Worm (Caenorhabditis elegans) whole organism, mixed stage, embryonic: ENCODE data around the gene F29G6.1.

Experiments
- M03D4.4 ChIP-seq: sonication (generic microtip); optimal IDR thresholded peaks from 2 replicates; lab custom pipeline; 2017; ENCODE audit warnings: mild to moderate bottlenecking, missing genetic modification characterization, missing compliant biosample characterization
- bed-3 ChIP-seq: fragments of 200-800 bp; sonication (Bioruptor generic); optimal IDR thresholded peaks from 3 replicates; lab custom pipeline; 2018; ENCODE audit warnings: mild to moderate bottlenecking, missing genetic modification characterization, moderate library complexity, missing compliant biosample characterization
- blmp-1 ChIP-seq: fragments of 150-350 bp; optimal IDR thresholded peaks from 2 replicates; lab custom pipeline; 2014; ENCODE audit warnings: missing biosample characterization, missing genetic modification characterization
- ceh-43 ChIP-seq: fragments of 200-800 bp; sonication (Bioruptor generic); optimal IDR thresholded peaks from 2 replicates; lab custom pipeline; 2018; ENCODE audit warnings: mild to moderate bottlenecking, missing genetic modification characterization, moderate library complexity, missing compliant biosample characterization
- ces-1 ChIP-seq: fragments of 150-350 bp; optimal IDR thresholded peaks from 2 replicates; lab custom pipeline; 2014; ENCODE audit warnings: missing biosample characterization, missing genetic modification reagents, missing genetic modification characterization
- cnd-1 ChIP-seq: fragments of 200-800 bp; sonication (Bioruptor generic); optimal IDR thresholded peaks from 2 replicates; lab custom pipeline; 2018; ENCODE audit warnings: mild to moderate bottlenecking, missing genetic modification characterization, missing compliant biosample characterization
- drap-1 ChIP-seq: fragments of 200-800 bp; sonication (Bioruptor generic); optimal IDR thresholded peaks from 3 replicates; lab custom pipeline; 2018; ENCODE audit warnings: mild to moderate bottlenecking, missing genetic modification characterization, missing compliant biosample characterization
- elt-3 ChIP-seq: fragments of 150-350 bp; optimal IDR thresholded peaks from 2 replicates; lab custom pipeline; 2014; ENCODE audit warnings: missing biosample characterization, missing genetic modification characterization
- flh-1 ChIP-seq: fragments of 200-800 bp; sonication (Bioruptor generic); optimal IDR thresholded peaks from 2 replicates; lab custom pipeline; 2018; ENCODE audit warnings: mild to moderate bottlenecking, missing genetic modification characterization, moderate library complexity, missing compliant biosample characterization
- ham-2 ChIP-seq: fragments of 200-800 bp; sonication (Bioruptor generic); optimal IDR thresholded peaks from 2 replicates; lab custom pipeline; 2018; ENCODE audit warnings: mild to moderate bottlenecking, missing genetic modification characterization, missing compliant biosample characterization
- hlh-1 ChIP-seq: fragments of 150-350 bp; optimal IDR thresholded peaks from 2 replicates; lab custom pipeline; 2014; ENCODE audit warnings: missing biosample characterization, missing genetic modification reagents, missing genetic modification characterization
- lin-32 ChIP-seq: fragments of 200-800 bp; sonication (Bioruptor generic); optimal IDR thresholded peaks from 2 replicates; lab custom pipeline; 2018; ENCODE audit warnings: mild to moderate bottlenecking, missing genetic modification characterization, missing compliant biosample characterization
- lsy-2 ChIP-seq: fragments of 150-350 bp; optimal IDR thresholded peaks from 2 replicates; lab custom pipeline; 2014; ENCODE audit warnings: missing biosample characterization, missing genetic modification characterization
- mab-5 ChIP-seq: fragments of 150-350 bp; optimal IDR thresholded peaks from 2 replicates; lab custom pipeline; 2014; ENCODE audit warnings: missing biosample characterization, missing genetic modification characterization
- mep-1 ChIP-seq: fragments of 150-350 bp; optimal IDR thresholded peaks from 2 replicates; lab custom pipeline; 2017; ENCODE audit warnings: missing biosample characterization, missing genetic modification reagents, missing genetic modification characterization, inconsistent platforms
- nhr-2 ChIP-seq: fragments of 150-350 bp; optimal IDR thresholded peaks from 2 replicates; lab custom pipeline; 2014; ENCODE audit warnings: missing biosample characterization, missing genetic modification characterization
- nhr-237 ChIP-seq: fragments of 150-350 bp; optimal IDR thresholded peaks from 2 replicates; lab custom pipeline; 2014; ENCODE audit warnings: missing biosample characterization, missing genetic modification characterization
- nhr-28 ChIP-seq: fragments of 150-350 bp; optimal IDR thresholded peaks from 2 replicates; lab custom pipeline; 2014; ENCODE audit warnings: missing biosample characterization, missing genetic modification characterization
- nhr-76 ChIP-seq: sonication (generic microtip); optimal IDR thresholded peaks from 2 replicates; lab custom pipeline; 2017; ENCODE audit warnings: missing biosample characterization, missing genetic modification characterization
- pha-4 ChIP-seq: fragments of 150-350 bp; optimal IDR thresholded peaks from 2 replicates; lab custom pipeline; 2018; ENCODE audit warnings: missing biosample characterization, missing genetic modification reagents, missing genetic modification characterization
- sem-2 ChIP-seq: fragments of 200-800 bp; sonication (Bioruptor generic); optimal IDR thresholded peaks from 2 replicates; lab custom pipeline; 2018; ENCODE audit warnings: mild to moderate bottlenecking, missing genetic modification characterization, missing compliant biosample characterization
- snpc-4 ChIP-seq: fragments of 150-350 bp; optimal IDR thresholded peaks from 2 replicates; lab custom pipeline; 2014; ENCODE audit warnings: missing biosample characterization, missing genetic modification characterization
- unc-120 ChIP-seq: sonication (generic microtip); optimal IDR thresholded peaks from 2 replicates; lab custom pipeline; 2017; ENCODE audit warnings: missing genetic modification characterization, missing compliant biosample characterization; ENCODE audit not compliant: poor library complexity, severe bottlenecking
- unc-39 ChIP-seq: fragments of 150-350 bp; optimal IDR thresholded peaks from 2 replicates; lab custom pipeline; 2014; ENCODE audit warnings: missing biosample characterization, missing genetic modification characterization
- unc-62 ChIP-seq: fragments of 150-350 bp; optimal IDR thresholded peaks from 2 replicates; lab custom pipeline; 2014; ENCODE audit warnings: missing biosample characterization, missing genetic modification reagents, missing genetic modification characterization

F29G6.1 gene

ce11 chrX:11518415-11518814, 16.3 kb downstream of the F29G6.1 start:
- TF ChIP-seq unc-39 (tag; lab: Kevin White, UChicago) (no peak), nhr-28 (tag; lab: Kevin White, UChicago) (no peak), M03D4.4 (tag; lab: Kevin White, UChicago) (no peak), pha-4 (no peak), sem-2 (GFP tag; lab: Kevin White, UChicago) (no peak), nhr-76 (tag; lab: Kevin White, UChicago) (no peak)

DNA sequence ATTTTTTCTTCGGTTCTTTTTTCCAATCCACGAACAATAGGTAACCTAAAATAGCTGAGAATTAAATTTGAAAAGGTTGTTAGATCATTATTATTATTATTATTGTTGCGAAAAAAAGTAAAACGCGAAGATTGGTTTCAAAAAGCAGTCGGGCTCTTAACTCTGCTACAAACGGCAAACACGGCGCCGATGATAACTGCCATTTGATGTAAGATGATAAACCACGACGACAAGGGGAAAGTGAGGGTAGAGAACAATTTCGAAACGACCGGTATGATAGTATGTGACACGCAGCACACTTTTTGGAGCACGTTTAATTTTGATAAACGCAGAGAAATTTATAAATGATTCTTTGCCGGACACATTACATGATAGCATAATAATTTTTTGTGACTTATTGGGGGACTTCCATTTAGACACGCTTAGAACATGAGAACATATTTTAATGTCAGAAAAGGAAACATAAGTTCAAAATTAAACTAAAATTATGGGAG, 17.0 kb downstream of the F29G6.1 start, which contains the start of gene hpo-34:
TSS of gene hpo-34 (minus strand) at position 51 of the 494 bp plus-strand sequence.
- TF ChIP-seq nhr-76 (tag; lab: Kevin White, UChicago) (no peak), bed-3 (GFP tag; lab: Kevin White, UChicago) (no peak), mep-1 (tag; lab: Kevin White, UChicago) (no peak), lsy-2 (tag; lab: Kevin White, UChicago) (no peak), lin-32 (no peak), flh-1 (GFP tag; lab: Kevin White, UChicago) (no peak), unc-39 (tag; lab: Kevin White, UChicago) (no peak), sem-2 (GFP tag; lab: Kevin White, UChicago) (no peak)

DNA sequence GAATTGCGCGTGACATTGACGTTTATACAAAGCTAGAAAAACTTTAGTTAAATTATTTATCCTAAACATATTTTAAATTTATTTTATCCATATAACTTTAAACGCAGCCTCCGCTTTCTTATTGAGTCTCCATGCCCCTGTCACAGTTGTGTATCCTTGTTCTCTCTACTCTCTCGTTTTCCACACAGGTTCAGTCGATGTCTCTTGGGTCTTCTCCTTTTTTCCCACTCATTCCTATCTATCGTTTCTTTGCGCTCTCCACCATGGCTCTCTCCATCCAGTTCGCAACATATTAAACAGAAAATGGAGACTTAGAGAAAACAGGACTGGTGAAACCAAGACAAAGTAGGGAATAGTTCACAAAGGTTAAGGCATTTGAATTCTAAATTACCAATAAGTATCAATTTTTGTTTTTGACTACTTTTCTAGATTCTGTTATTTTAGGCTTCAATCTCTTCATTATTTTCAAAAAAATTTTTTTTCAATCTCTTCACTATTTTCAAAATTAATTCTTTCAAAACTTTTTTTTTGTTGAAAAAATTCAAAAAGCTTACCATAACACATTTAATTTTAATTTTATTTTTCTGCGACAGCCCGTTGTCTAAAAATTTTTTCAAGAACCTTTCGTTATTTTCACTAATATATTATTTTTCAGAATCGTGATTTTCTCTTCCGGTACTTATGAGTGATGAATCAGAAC, 20.1 kb downstream of the F29G6.1 start, which contains the start of gene sdc-2:
TSS of gene sdc-2 (plus strand) at position 650 of the 700 bp plus-strand sequence.
- peak; percentile 52 for TF ChIP-seq pha-4
- peak; percentile 82 for TF ChIP-seq unc-120 (tag; lab: Kevin White, UChicago)
- TF ChIP-seq unc-62 (GFP tag; lab: Kevin White, UChicago): peak; percentile 43
- TF ChIP-seq mep-1 (tag; lab: Kevin White, UChicago): peak; percentile 70
- no peak for TF ChIP-seq ham-2 (GFP tag; lab: Kevin White, UChicago)
- TF ChIP-seq cnd-1 (tag; lab: Kevin White, UChicago): peak; percentile 26
- no peak for TF ChIP-seq nhr-2 (tag; lab: Kevin White, UChicago)
- TF ChIP-seq drap-1 (GFP tag; lab: Kevin White, UChicago): peak; percentile 14
- peak; percentile 75 for TF ChIP-seq hlh-1 (tag; lab: Kevin White, UChicago)
- TF ChIP-seq nhr-237 (tag; lab: Kevin White, UChicago): peak; percentile 61
- TF ChIP-seq M03D4.4 (tag; lab: Kevin White, UChicago): no peak
- TF ChIP-seq, all 35 proteins: peak for 8

- TF ChIP-seq mab-5 (tag; lab: Kevin White, UChicago) (no peak), ces-1 (GFP tag; lab: Kevin White, UChicago) (no peak), flh-1 (GFP tag; lab: Kevin White, UChicago) (no peak), blmp-1 (no peak), bed-3 (GFP tag; lab: Kevin White, UChicago) (no peak)
Measured at ce11 chrX:11523704-11524103, 21.6 kb downstream of the F29G6.1 start.

DNA sequence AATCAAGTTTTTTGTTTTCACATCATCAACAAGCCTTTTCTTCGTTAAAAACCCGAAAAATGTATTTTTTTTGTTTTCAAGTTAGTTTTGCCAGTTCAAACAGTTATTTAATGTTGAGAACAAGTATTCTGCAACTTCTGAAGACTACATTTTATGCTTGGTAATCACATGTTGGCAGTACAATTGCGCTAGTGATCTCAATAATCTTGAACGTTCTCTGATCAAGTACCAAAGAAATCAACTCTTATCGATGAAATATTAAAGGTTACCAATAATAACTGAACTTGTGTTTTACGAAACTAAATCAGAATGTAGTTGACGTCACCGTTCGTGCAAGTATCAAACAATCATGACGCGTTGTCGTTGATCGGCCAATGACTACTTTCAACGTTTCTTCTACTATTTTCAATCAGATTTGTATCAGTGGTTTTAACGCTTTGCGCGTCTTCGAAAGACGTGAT, 31.5 kb downstream of the F29G6.1 start, which contains the start of gene C35C5.8:
TSS of gene C35C5.8 (plus strand) at position 51 of the 461 bp plus-strand sequence.
- TF ChIP-seq unc-120 (tag; lab: Kevin White, UChicago) (no peak), unc-39 (tag; lab: Kevin White, UChicago) (no peak), nhr-237 (tag; lab: Kevin White, UChicago) (no peak), unc-62 (GFP tag; lab: Kevin White, UChicago) (no peak), lsy-2 (tag; lab: Kevin White, UChicago) (no peak), nhr-76 (tag; lab: Kevin White, UChicago) (no peak), ceh-43 (GFP tag; lab: Kevin White, UChicago) (no peak), cnd-1 (tag; lab: Kevin White, UChicago) (no peak), elt-3 (tag; lab: Kevin White, UChicago) (no peak)

ce11 chrX:11534443-11534842, 32.4 kb downstream of the F29G6.1 start:
- no peak for TF ChIP-seq sem-2 (GFP tag; lab: Kevin White, UChicago)
- TF ChIP-seq snpc-4 (tag; lab: Kevin White, UChicago): no peak
- TF ChIP-seq blmp-1: no peak
